Worm (Caenorhabditis elegans): ENCODE data around the gene Y17G7B.20.

ce11 chrII:11978920-11979319 lies 724 bp downstream of the Y17G7B.20 start:
- TF ChIP-seq ama-1 (optimal IDR thresholded peaks at IDR 0.05), result no peak
- no peak for TF ChIP-seq ets-4 (tag; optimal IDR thresholded peaks at IDR 0.05)
- no peak for TF ChIP-seq odd-2 (tag; optimal IDR thresholded peaks at IDR 0.05)
- no peak for TF ChIP-seq pha-4 (tag; optimal IDR thresholded peaks at IDR 0.05)
- no peak for TF ChIP-seq ceh-2 (tag; optimal IDR thresholded peaks at IDR 0.05)
- TF ChIP-seq pros-1 (tag; optimal IDR thresholded peaks at IDR 0.05), result no peak
- TF ChIP-seq pax-1 (tag; optimal IDR thresholded peaks at IDR 0.05), result no peak
- no peak for TF ChIP-seq hlh-6 (tag; optimal IDR thresholded peaks at IDR 0.05)
- no peak for TF ChIP-seq nhr-232 (tag; optimal IDR thresholded peaks at IDR 0.05)
